Fruit fly (Drosophila melanogaster) whole organism, embryonic: Measurements from ENCODE around the gene MTF-1.

Experiments
- CG10209 ChIP-seq: fragments of 200-800 bp; sonication (Bioruptor generic); optimal IDR thresholded peaks from 3 replicates; lab custom pipeline; 2017; ENCODE audit warnings: missing biosample characterization, mild to moderate bottlenecking, missing genetic modification characterization, missing genetic modification reagents
- CG11696 ChIP-seq: fragments of 200-800 bp; sonication (Bioruptor generic); IDR thresholded peaks from 2 replicates; pipeline ENCODE4 v1.3.6; 2022; ENCODE audit warnings: missing biosample characterization, missing genetic modification characterization
- CG13123 ChIP-seq: fragments of 200-800 bp; sonication (Bioruptor generic); optimal IDR thresholded peaks from 2 replicates; lab custom pipeline; 2016; ENCODE audit warnings: missing biosample characterization, missing genetic modification characterization
- CG14860 ChIP-seq: fragments of 200-800 bp; sonication (Bioruptor generic); IDR thresholded peaks from 3 replicates; pipeline ENCODE4 v1.3.6; 2022; ENCODE audit warnings: missing biosample characterization, missing genetic modification characterization; ENCODE audit not compliant: partially characterized antibody
- CG15073 ChIP-seq: fragments of 200-800 bp; sonication (Bioruptor generic); optimal IDR thresholded peaks from 2 replicates; lab custom pipeline; 2016; ENCODE audit warnings: missing biosample characterization, missing genetic modification characterization
- CG15514 ChIP-seq: fragments of 200-800 bp; sonication (Bioruptor generic); optimal IDR thresholded peaks from 3 replicates; lab custom pipeline; 2017; ENCODE audit warnings: missing biosample characterization, missing genetic modification characterization, mild to moderate bottlenecking, moderate library complexity, missing genetic modification reagents
- CG15601 ChIP-seq: fragments of 200-800 bp; sonication (Bioruptor generic); optimal IDR thresholded peaks from 3 replicates; lab custom pipeline; 2019; ENCODE audit warnings: missing biosample characterization, mild to moderate bottlenecking, missing genetic modification characterization, moderate library complexity
- CG15696 ChIP-seq: fragments of 200-800 bp; sonication (Bioruptor generic); optimal IDR thresholded peaks from 2 replicates; lab custom pipeline; 2019; ENCODE audit warnings: missing biosample characterization, mild to moderate bottlenecking, missing genetic modification characterization, moderate library complexity
- CG17361 ChIP-seq: fragments of 200-800 bp; sonication (Bioruptor generic); IDR thresholded peaks from 3 replicates; pipeline ENCODE4 v1.3.6; 2022; ENCODE audit warnings: missing biosample characterization, missing genetic modification characterization
- CG17829 ChIP-seq: fragments of 200-800 bp; optimal IDR thresholded peaks from 2 replicates; lab custom pipeline; 2019; ENCODE audit warnings: missing biosample characterization, mild to moderate bottlenecking, missing genetic modification characterization, moderate library complexity
- CG17912 ChIP-seq: fragments of 200-800 bp; sonication (Bioruptor generic); optimal IDR thresholded peaks from 2 replicates; lab custom pipeline; 2018; ENCODE audit warnings: missing biosample characterization, mild to moderate bottlenecking, missing genetic modification characterization
- CG18599 ChIP-seq: fragments of 200-800 bp; sonication (Bioruptor generic); optimal IDR thresholded peaks from 3 replicates; lab custom pipeline; 2017; ENCODE audit warnings: missing biosample characterization, missing genetic modification characterization, mild to moderate bottlenecking, moderate library complexity, missing genetic modification reagents
- CG2678 ChIP-seq: fragments of 200-800 bp; sonication (Bioruptor generic); optimal IDR thresholded peaks from 3 replicates; lab custom pipeline; 2019; ENCODE audit warnings: missing biosample characterization, mild to moderate bottlenecking, missing genetic modification characterization, moderate library complexity
- CG30020 ChIP-seq: fragments of 200-800 bp; optimal IDR thresholded peaks from 2 replicates; lab custom pipeline; 2019; ENCODE audit warnings: missing biosample characterization, mild to moderate bottlenecking, missing genetic modification characterization, moderate library complexity
- CG30403 ChIP-seq: fragments of 200-800 bp; sonication (Bioruptor generic); optimal IDR thresholded peaks from 3 replicates; lab custom pipeline; 2016; ENCODE audit warnings: missing biosample characterization, missing genetic modification characterization
- CG3407 ChIP-seq: fragments of 200-800 bp; sonication (Bioruptor generic); optimal IDR thresholded peaks from 2 replicates; lab custom pipeline; 2018; ENCODE audit warnings: missing biosample characterization, mild to moderate bottlenecking, missing genetic modification characterization
- CG3847 ChIP-seq: fragments of 200-800 bp; sonication (Bioruptor generic); IDR thresholded peaks from 2 replicates; pipeline ENCODE4 v1.3.6; 2022; ENCODE audit warnings: missing biosample characterization, missing genetic modification characterization
- CG4282 ChIP-seq: fragments of 200-800 bp; sonication (Bioruptor generic); optimal IDR thresholded peaks from 2 replicates; lab custom pipeline; 2016; ENCODE audit warnings: missing biosample characterization, missing genetic modification characterization
- CG4404 ChIP-seq: fragments of 200-800 bp; sonication (Bioruptor generic); IDR thresholded peaks from 2 replicates; pipeline ENCODE4 v1.3.6; 2022; ENCODE audit warnings: missing biosample characterization, missing genetic modification characterization
- D19B ChIP-seq: fragments of 200-800 bp; sonication (Bioruptor generic); optimal IDR thresholded peaks from 2 replicates; lab custom pipeline; 2017; ENCODE audit warnings: missing biosample characterization, mild to moderate bottlenecking, missing genetic modification characterization
- Fer2 ChIP-seq: fragments of 200-800 bp; sonication (Bioruptor generic); optimal IDR thresholded peaks from 2 replicates; lab custom pipeline; 2018; ENCODE audit warnings: missing biosample characterization, mild to moderate bottlenecking, missing genetic modification characterization, moderate library complexity
- MESR4 ChIP-seq: fragments of 200-800 bp; sonication (Bioruptor generic); optimal IDR thresholded peaks from 2 replicates; lab custom pipeline; 2018; ENCODE audit warnings: missing biosample characterization, mild to moderate bottlenecking, missing genetic modification characterization, moderate library complexity
- Max ChIP-seq: fragments of 200-800 bp; sonication (Bioruptor generic); optimal IDR thresholded peaks from 2 replicates; lab custom pipeline; 2016; ENCODE audit warnings: missing biosample characterization, mild to moderate bottlenecking, missing genetic modification characterization
- Mes4 ChIP-seq: fragments of 200-800 bp; sonication (Bioruptor generic); optimal IDR thresholded peaks from 2 replicates; lab custom pipeline; 2016; ENCODE audit warnings: missing biosample characterization, missing genetic modification characterization
- NC2β ChIP-seq: fragments of 200-800 bp; sonication (Bioruptor generic); optimal IDR thresholded peaks from 2 replicates; lab custom pipeline; 2016; ENCODE audit warnings: missing biosample characterization, missing genetic modification characterization
- Nf-YB ChIP-seq: fragments of 200-800 bp; sonication (Bioruptor generic); optimal IDR thresholded peaks from 3 replicates; lab custom pipeline; 2019; ENCODE audit warnings: missing biosample characterization, mild to moderate bottlenecking, missing genetic modification characterization, moderate library complexity
- Six4 ChIP-seq: fragments of 200-800 bp; sonication (Bioruptor generic); optimal IDR thresholded peaks from 2 replicates; lab custom pipeline; 2016; ENCODE audit warnings: missing biosample characterization, missing genetic modification characterization
- Spps ChIP-seq: fragments of 200-800 bp; sonication (Bioruptor generic); optimal IDR thresholded peaks from 2 replicates; lab custom pipeline; 2018; ENCODE audit warnings: missing biosample characterization, mild to moderate bottlenecking, missing genetic modification characterization
- Ssrp ChIP-seq: fragments of 200-800 bp; sonication (Bioruptor generic); optimal IDR thresholded peaks from 2 replicates; lab custom pipeline; 2018; ENCODE audit warnings: missing biosample characterization, mild to moderate bottlenecking, missing genetic modification characterization, moderate library complexity
- YL-1 ChIP-seq: fragments of 200-800 bp; sonication (Bioruptor generic); optimal IDR thresholded peaks from 3 replicates; lab custom pipeline; 2017; ENCODE audit warnings: missing biosample characterization, mild to moderate bottlenecking, missing genetic modification characterization
- ap ChIP-seq: fragments of 200-800 bp; sonication (Bioruptor generic); IDR thresholded peaks from 2 replicates; pipeline ENCODE4 v1.3.6; 2022; ENCODE audit warnings: missing biosample characterization, missing genetic modification characterization
- bbx ChIP-seq: fragments of 200-800 bp; sonication (Bioruptor generic); IDR thresholded peaks from 2 replicates; pipeline ENCODE4 v1.3.6; 2022; ENCODE audit warnings: missing biosample characterization, missing genetic modification characterization; ENCODE audit not compliant: partially characterized antibody
- chn ChIP-seq: fragments of 200-800 bp; sonication (Bioruptor generic); optimal IDR thresholded peaks from 2 replicates; lab custom pipeline; 2016; ENCODE audit warnings: missing biosample characterization, missing genetic modification characterization
- disco-r ChIP-seq: fragments of 200-800 bp; sonication (Bioruptor generic); optimal IDR thresholded peaks from 2 replicates; lab custom pipeline; 2016; ENCODE audit warnings: missing biosample characterization, missing genetic modification characterization
- dmrt11E ChIP-seq: fragments of 200-800 bp; sonication (Bioruptor generic); optimal IDR thresholded peaks from 3 replicates; lab custom pipeline; 2018; ENCODE audit warnings: missing biosample characterization, mild to moderate bottlenecking, missing genetic modification characterization, moderate library complexity
- exex ChIP-seq: fragments of 200-800 bp; sonication (Bioruptor generic); optimal IDR thresholded peaks from 4 replicates; lab custom pipeline; 2018; ENCODE audit warnings: missing biosample characterization, mild to moderate bottlenecking, missing genetic modification characterization, moderate library complexity
- gfzf ChIP-seq: fragments of 200-800 bp; sonication (Bioruptor generic); optimal IDR thresholded peaks from 2 replicates; lab custom pipeline; 2016; ENCODE audit warnings: missing biosample characterization, mild to moderate bottlenecking, missing genetic modification characterization, moderate library complexity
- grau ChIP-seq: fragments of 200-800 bp; optimal IDR thresholded peaks from 3 replicates; lab custom pipeline; 2019; ENCODE audit warnings: missing biosample characterization, mild to moderate bottlenecking, missing genetic modification characterization, moderate library complexity
- gt ChIP-seq: fragments of 200-800 bp; sonication (Bioruptor generic); IDR thresholded peaks from 2 replicates; pipeline ENCODE4 v1.3.6; 2022; ENCODE audit warnings: missing biosample characterization, missing genetic modification characterization
- ham ChIP-seq: fragments of 200-800 bp; sonication (Bioruptor generic); IDR thresholded peaks from 2 replicates; pipeline ENCODE4 v1.3.6; 2022; ENCODE audit warnings: missing biosample characterization, missing genetic modification characterization
- pan ChIP-seq, 4 experiments: fragments of >200 bp in 3 of 4; fragments of 200-800 bp in 1 of 4; sonication (Bioruptor generic) in 1 of 4; optimal IDR thresholded peaks in 3 of 4; IDR thresholded peaks in 1 of 4; 2 replicates each; pipeline versions ENCODE4 v1.3.6 to Lab custom; 2017 to 2022; ENCODE audit warnings: missing biosample characterization in 2 of 4, missing genetic modification characterization in 2 of 4, mixed read lengths in 1 of 4
- sisA ChIP-seq: fragments of 200-800 bp; sonication (Bioruptor generic); IDR thresholded peaks from 2 replicates; pipeline ENCODE4 v1.3.6; 2022; ENCODE audit warnings: missing biosample characterization, missing genetic modification characterization
- sqz ChIP-seq: fragments of 200-800 bp; sonication (Bioruptor generic); optimal IDR thresholded peaks from 3 replicates; lab custom pipeline; 2018; ENCODE audit warnings: missing biosample characterization, mild to moderate bottlenecking, missing genetic modification characterization
- tap ChIP-seq: fragments of 200-800 bp; optimal IDR thresholded peaks from 3 replicates; lab custom pipeline; 2019; ENCODE audit warnings: missing biosample characterization, mild to moderate bottlenecking, missing genetic modification characterization, moderate library complexity
- trem ChIP-seq: fragments of 200-800 bp; optimal IDR thresholded peaks from 3 replicates; lab custom pipeline; 2019; ENCODE audit warnings: missing biosample characterization, mild to moderate bottlenecking, missing genetic modification characterization, moderate library complexity
- tx ChIP-seq: fragments of 200-800 bp; sonication (Bioruptor generic); optimal IDR thresholded peaks from 2 replicates; lab custom pipeline; 2016; ENCODE audit warnings: missing biosample characterization, missing genetic modification characterization
- wdn ChIP-seq: fragments of 200-800 bp; sonication (Bioruptor generic); IDR thresholded peaks from 2 replicates; pipeline ENCODE4 v1.3.6; 2022; ENCODE audit warnings: missing biosample characterization, missing genetic modification characterization
- yki ChIP-seq: fragments of >200 bp; optimal IDR thresholded peaks from 3 replicates; lab custom pipeline; 2018
- zfh2 ChIP-seq: fragments of 200-800 bp; sonication (Bioruptor generic); optimal IDR thresholded peaks from 2 replicates; lab custom pipeline; 2016; ENCODE audit warnings: missing biosample characterization, missing genetic modification characterization

The MTF-1 gene

DNA sequence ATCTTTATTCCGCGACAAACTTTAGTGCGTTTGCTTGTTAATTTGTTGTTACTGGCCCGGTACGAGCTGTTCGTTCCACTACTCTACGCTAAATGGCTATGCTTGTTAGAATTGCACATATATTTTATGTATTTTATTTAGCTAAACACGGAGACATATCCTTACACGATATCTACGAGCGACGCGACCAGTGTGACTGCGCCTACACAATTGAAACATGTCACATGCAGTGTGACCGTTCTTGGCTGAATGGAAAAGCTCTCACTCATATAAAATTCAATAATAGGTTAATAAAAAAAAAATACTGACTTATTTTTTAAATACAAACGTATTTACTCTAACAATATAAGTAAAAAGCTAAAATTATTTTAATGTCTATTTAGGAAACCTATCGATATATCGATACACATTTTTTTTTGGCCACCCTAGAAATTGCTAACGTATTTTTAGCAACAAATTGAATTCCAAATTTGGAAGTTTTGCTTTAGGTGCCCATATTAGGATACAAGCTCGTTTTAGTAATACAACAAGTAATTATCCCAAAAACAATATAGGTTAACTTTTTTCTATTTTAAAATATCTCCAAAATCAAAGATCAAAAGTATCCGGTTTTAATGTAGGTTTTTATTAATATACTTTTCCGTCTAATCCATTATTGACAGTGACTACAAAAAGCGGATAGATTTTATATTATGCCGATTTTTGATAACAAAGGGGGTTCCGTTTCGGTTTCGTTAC lies 30.9 kb upstream of the MTF-1 start, which contains the start of gene CG4080 (continued):
- TF ChIP-seq CG18599 (GFP tag; lab: Kevin White, UChicago) (no peak), Ssrp (no peak), gfzf (peak; percentile 90), disco-r (peak; percentile 8), CG15601 (peak; percentile 57), yki (lab: Kevin White, UChicago) (no peak), Mes4 (GFP tag; lab: Kevin White, UChicago) (peak; percentile 19), Six4 (GFP tag; lab: Kevin White, UChicago) (no peak), CG3407 (GFP tag; lab: Kevin White, UChicago) (no peak), exex (tag; lab: Kevin White, UChicago) (peak; percentile 1), CG3847 (GFP tag; lab: Robert Waterston, UW) (peak; percentile 18; the same call in 1 of the 2 replicates), CG30403 (GFP tag; lab: Kevin White, UChicago) (no peak), YL-1 (GFP tag; lab: Kevin White, UChicago) (peak; percentile 63), ap (GFP tag; lab: Robert Waterston, UW) (no peak), CG17829 (tag; lab: Kevin White, UChicago) (peak; percentile 57), zfh2 (GFP tag; lab: Kevin White, UChicago) (no peak), tap (no peak), Max (GFP tag; lab: Kevin White, UChicago) (peak; percentile 38), ham (GFP tag; lab: Robert Waterston, UW) (no peak), dmrt11E (tag; lab: Kevin White, UChicago) (peak; percentile 43), NC2β (peak; percentile 5), CG4282 (GFP tag; lab: Kevin White, UChicago) (no peak), Fer2 (tag; lab: Kevin White, UChicago) (no peak), Nf-YB (peak; percentile 23), CG30020 (tag; lab: Kevin White, UChicago) (peak; percentile 60), grau (tag; lab: Kevin White, UChicago) (peak; percentile 51), CG14860 (GFP tag; lab: Robert Waterston, UW) (peak; percentile 59), sqz (peak; percentile 32), CG15073 (no peak), trem (tag; lab: Kevin White, UChicago) (peak; percentile 61), wdn (GFP tag; lab: Robert Waterston, UW) (no peak), CG10209 (no peak), tx (GFP tag; lab: Kevin White, UChicago) (no peak), CG11696 (no peak), pan (optimal IDR thresholded peaks at IDR 0.05; lab: Kevin White, UChicago) (no peak), pan (GFP tag; optimal IDR thresholded peaks at IDR 0.05 in 1 of 2, IDR thresholded peaks at IDR 0.05 in 1 of 2) (peak in 1 of 2 experiments; percentile 7), bbx (GFP tag; lab: Robert Waterston, UW) (peak; percentile 72), Spps (tag; lab: Kevin White, UChicago) (no peak), chn (GFP tag; lab: Kevin White, UChicago) (peak; percentile 32), CG4404 (GFP tag; lab: Robert Waterston, UW) (no peak), sisA (no peak), CG2678 (tag; lab: Kevin White, UChicago) (peak; percentile 19), CG17912 (GFP tag; lab: Kevin White, UChicago) (peak; percentile 34), CG15514 (peak; percentile 67), CG17361 (peak; percentile 39; the same call in 1 of the 3 replicates), gt (no peak), CG13123 (GFP tag; lab: Kevin White, UChicago) (no peak), CG15696 (tag; lab: Kevin White, UChicago) (no peak), MESR4 (GFP tag; lab: Kevin White, UChicago) (peak; percentile 89), D19B (no peak)
